Worm (Caenorhabditis elegans): ENCODE results near the gene Y51H4A.941.

DNA sequence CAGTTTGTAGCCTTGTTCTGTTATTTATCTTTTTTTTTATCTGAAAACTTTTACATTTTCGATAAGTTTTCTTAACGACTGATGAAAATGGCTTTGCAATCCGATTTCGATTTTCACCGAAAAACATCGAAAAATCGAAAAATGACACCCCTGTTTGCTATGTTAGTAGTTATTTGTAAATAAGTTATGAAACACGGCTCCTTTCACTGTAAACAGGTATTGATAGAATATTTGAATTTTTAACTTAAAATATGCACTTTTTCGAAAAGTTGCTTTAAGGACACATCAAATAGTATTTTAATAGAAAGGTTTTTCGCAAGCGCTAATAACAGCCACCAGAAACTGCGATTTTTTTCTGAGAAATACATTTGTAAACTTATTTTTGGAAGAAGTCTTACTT is 2.0 kb upstream of the Y51H4A.941 start:
- TF ChIP-seq ztf-23 (GFP tag; IDR thresholded peaks at IDR 0.05) = no peak
- no peak for TF ChIP-seq flt-1 (GFP tag; IDR thresholded peaks at IDR 0.05)
- TF ChIP-seq ztf-29 (GFP tag; IDR thresholded peaks at IDR 0.05) = no peak

Measured in whole organism, midembryonic.